Fruit fly (Drosophila melanogaster) whole organism, embryonic: ENCODE results near the gene CG16959.

Experiments
- CG10431 ChIP-seq: fragments of 200-800 bp; sonication (Bioruptor generic); optimal IDR thresholded peaks from 3 replicates; lab custom pipeline; 2018; ENCODE audit warnings: missing biosample characterization, mild to moderate bottlenecking, missing genetic modification characterization
- CG10654 ChIP-seq: fragments of 200-800 bp; sonication (Bioruptor generic); optimal IDR thresholded peaks from 2 replicates; lab custom pipeline; 2016; ENCODE audit warnings: missing biosample characterization, missing genetic modification characterization
- CG11504 ChIP-seq: fragments of 200-800 bp; sonication (Bioruptor generic); optimal IDR thresholded peaks from 3 replicates; lab custom pipeline; 2019; ENCODE audit warnings: missing biosample characterization, mild to moderate bottlenecking, missing genetic modification characterization, moderate library complexity
- CG12071 ChIP-seq: fragments of 200-800 bp; sonication (Bioruptor generic); optimal IDR thresholded peaks from 3 replicates; lab custom pipeline; 2018; ENCODE audit warnings: missing biosample characterization, mild to moderate bottlenecking, missing genetic modification characterization
- CG12942 ChIP-seq: fragments of 200-800 bp; sonication (Bioruptor generic); optimal IDR thresholded peaks from 3 replicates; lab custom pipeline; 2016; ENCODE audit warnings: missing biosample characterization, missing genetic modification characterization
- CG18011 ChIP-seq: fragments of 200-800 bp; sonication (Bioruptor generic); optimal IDR thresholded peaks from 2 replicates; lab custom pipeline; 2017; ENCODE audit warnings: missing biosample characterization, missing genetic modification characterization, mild to moderate bottlenecking, moderate library complexity, missing genotype
- CG18262 ChIP-seq: fragments of 200-800 bp; optimal IDR thresholded peaks from 3 replicates; lab custom pipeline; 2019; ENCODE audit warnings: missing biosample characterization, mild to moderate bottlenecking, missing genetic modification characterization, moderate library complexity
- CG3847 ChIP-seq: fragments of 200-800 bp; sonication (Bioruptor generic); IDR thresholded peaks from 2 replicates; pipeline ENCODE4 v1.3.6; 2022; ENCODE audit warnings: missing biosample characterization, missing genetic modification characterization
- CG42726 ChIP-seq: fragments of 200-800 bp; sonication (Bioruptor generic); IDR thresholded peaks from 2 replicates; pipeline ENCODE4 v1.3.6; 2022; ENCODE audit warnings: missing biosample characterization, missing genetic modification characterization; ENCODE audit not compliant: partially characterized antibody
- CG4617 ChIP-seq: fragments of 200-800 bp; sonication (Bioruptor generic); optimal IDR thresholded peaks from 3 replicates; lab custom pipeline; 2016; ENCODE audit warnings: missing biosample characterization, missing genetic modification characterization, borderline replicate concordance
- CG5245 ChIP-seq: fragments of 200-800 bp; sonication (Bioruptor generic); optimal IDR thresholded peaks from 3 replicates; lab custom pipeline; 2016; ENCODE audit warnings: missing biosample characterization, missing genetic modification characterization
- CG6654 ChIP-seq: fragments of 200-800 bp; sonication (Bioruptor generic); optimal IDR thresholded peaks from 2 replicates; lab custom pipeline; 2017; ENCODE audit warnings: missing biosample characterization, mild to moderate bottlenecking, missing genetic modification characterization
- CG6689 ChIP-seq: fragments of 200-800 bp; sonication (Bioruptor generic); IDR thresholded peaks from 2 replicates; pipeline ENCODE4 v1.3.6; 2022; ENCODE audit warnings: missing biosample characterization, missing genetic modification characterization
- CG6791 ChIP-seq: fragments of 200-800 bp; sonication (Bioruptor generic); IDR thresholded peaks from 3 replicates; pipeline ENCODE4 v1.3.6; 2022; ENCODE audit warnings: missing biosample characterization, missing genetic modification characterization; ENCODE audit not compliant: partially characterized antibody
- CG7357 ChIP-seq: fragments of 200-800 bp; sonication (Bioruptor generic); IDR thresholded peaks from 3 replicates; pipeline ENCODE4 v1.3.6; 2022; ENCODE audit warnings: missing biosample characterization, missing genetic modification characterization
- CG7839 ChIP-seq: fragments of 200-800 bp; sonication (Bioruptor generic); optimal IDR thresholded peaks from 3 replicates; lab custom pipeline; 2018; ENCODE audit warnings: missing biosample characterization, mild to moderate bottlenecking, missing genetic modification characterization, moderate library complexity
- CG7963 ChIP-seq: fragments of 200-800 bp; sonication (Bioruptor generic); IDR thresholded peaks from 3 replicates; pipeline ENCODE4 v1.3.6; 2022; ENCODE audit warnings: missing biosample characterization, missing genetic modification characterization; ENCODE audit not compliant: partially characterized antibody
- CG8765 ChIP-seq: fragments of 200-800 bp; sonication (Bioruptor generic); IDR thresholded peaks from 2 replicates; pipeline ENCODE4 v1.3.6; 2022; ENCODE audit warnings: missing biosample characterization, missing genetic modification characterization
- CoRest ChIP-seq: fragments of 200-800 bp; sonication (Bioruptor generic); optimal IDR thresholded peaks from 3 replicates; lab custom pipeline; 2018; ENCODE audit warnings: missing biosample characterization, mild to moderate bottlenecking, missing genetic modification characterization, moderate library complexity
- Dek ChIP-seq: fragments of 200-800 bp; sonication (Bioruptor generic); optimal IDR thresholded peaks from 3 replicates; lab custom pipeline; 2019; ENCODE audit warnings: missing biosample characterization, mild to moderate bottlenecking, missing genetic modification characterization, moderate library complexity
- Ets97D ChIP-seq: fragments of 200-800 bp; sonication (Bioruptor generic); optimal IDR thresholded peaks from 3 replicates; lab custom pipeline; 2016; ENCODE audit warnings: missing biosample characterization, missing genetic modification characterization
- Hand ChIP-seq: fragments of 200-800 bp; sonication (Bioruptor generic); optimal IDR thresholded peaks from 2 replicates; lab custom pipeline; 2017; ENCODE audit warnings: mild to moderate bottlenecking, missing biosample characterization, missing genetic modification reagents, missing genetic modification characterization
- Meics ChIP-seq: fragments of 200-800 bp; sonication (Bioruptor generic); optimal IDR thresholded peaks from 2 replicates; lab custom pipeline; 2017; ENCODE audit warnings: missing biosample characterization, mild to moderate bottlenecking, missing genetic modification characterization
- Mes4 ChIP-seq: fragments of 200-800 bp; sonication (Bioruptor generic); optimal IDR thresholded peaks from 2 replicates; lab custom pipeline; 2016; ENCODE audit warnings: missing biosample characterization, missing genetic modification characterization
- Taf1 ChIP-seq: fragments of 200-800 bp; sonication (Bioruptor generic); IDR thresholded peaks from 2 replicates; pipeline ENCODE4 v1.3.6; 2022; ENCODE audit warnings: missing biosample characterization, missing genetic modification characterization
- YL-1 ChIP-seq: fragments of 200-800 bp; sonication (Bioruptor generic); optimal IDR thresholded peaks from 3 replicates; lab custom pipeline; 2017; ENCODE audit warnings: missing biosample characterization, mild to moderate bottlenecking, missing genetic modification characterization
- ase ChIP-seq: fragments of 200-800 bp; sonication (Bioruptor generic); IDR thresholded peaks from 3 replicates; pipeline ENCODE4 v1.3.6; 2022; ENCODE audit warnings: missing biosample characterization, missing genetic modification characterization
- bowl ChIP-seq: fragments of 200-800 bp; sonication (Bioruptor generic); IDR thresholded peaks from 2 replicates; pipeline ENCODE4 v1.3.6; 2022; ENCODE audit warnings: missing biosample characterization, missing genetic modification characterization
- cas ChIP-seq: fragments of 200-800 bp; sonication (Bioruptor generic); IDR thresholded peaks from 2 replicates; pipeline ENCODE4 v1.3.6; 2022; ENCODE audit warnings: missing biosample characterization, missing genetic modification characterization
- chn ChIP-seq: fragments of 200-800 bp; sonication (Bioruptor generic); optimal IDR thresholded peaks from 2 replicates; lab custom pipeline; 2016; ENCODE audit warnings: missing biosample characterization, missing genetic modification characterization
- crol ChIP-seq: fragments of 200-800 bp; sonication (Bioruptor generic); IDR thresholded peaks from 2 replicates; pipeline ENCODE4 v1.3.6; 2022; ENCODE audit warnings: missing biosample characterization, missing genetic modification characterization
- dimm ChIP-seq: fragments of 200-800 bp; sonication (Bioruptor generic); IDR thresholded peaks from 2 replicates; pipeline ENCODE4 v1.3.6; 2022; ENCODE audit warnings: missing biosample characterization, missing genetic modification characterization
- gcm2 ChIP-seq: fragments of 200-800 bp; sonication (Bioruptor generic); optimal IDR thresholded peaks from 2 replicates; lab custom pipeline; 2016; ENCODE audit warnings: missing biosample characterization, missing genetic modification characterization
- grn ChIP-seq: fragments of 200-800 bp; sonication (Bioruptor generic); optimal IDR thresholded peaks from 3 replicates; lab custom pipeline; 2017; ENCODE audit warnings: missing biosample characterization, missing genetic modification characterization
- gro ChIP-seq: fragments of 200-800 bp; sonication (Bioruptor generic); optimal IDR thresholded peaks from 2 replicates; lab custom pipeline; 2016; ENCODE audit warnings: missing biosample characterization, missing genetic modification characterization
- inv ChIP-seq: fragments of 200-800 bp; sonication (Bioruptor generic); IDR thresholded peaks from 2 replicates; pipeline ENCODE4 v1.3.6; 2022; ENCODE audit warnings: missing biosample characterization, missing genetic modification characterization; ENCODE audit not compliant: partially characterized antibody
- jigr1 ChIP-seq: fragments of 200-800 bp; sonication (Bioruptor generic); IDR thresholded peaks from 3 replicates; pipeline ENCODE4 v1.3.6; 2022; ENCODE audit warnings: missing biosample characterization, missing genetic modification characterization
- lilli ChIP-seq: fragments of 200-800 bp; sonication (Bioruptor generic); optimal IDR thresholded peaks from 3 replicates; lab custom pipeline; 2016; ENCODE audit warnings: missing biosample characterization, missing genetic modification characterization
- lola ChIP-seq, 3 experiments: fragments of >200 bp in 2 of 3; fragments of 200-800 bp in 1 of 3; sonication (Bioruptor generic) in 1 of 3; optimal IDR thresholded peaks; 2 replicates each; lab custom pipeline; 2017 to 2019; ENCODE audit warnings: missing biosample characterization in 3 of 3, missing genetic modification characterization in 3 of 3, mild to moderate bottlenecking in 1 of 3, moderate library complexity in 1 of 3
- lov ChIP-seq, 2 experiments: fragments of 200-800 bp in 1 of 2; fragments of >200 bp in 1 of 2; sonication (Bioruptor generic) in 1 of 2; IDR thresholded peaks in 1 of 2; optimal IDR thresholded peaks in 1 of 2; 2 replicates in 1 of 2; 3 replicates in 1 of 2; pipeline versions ENCODE4 v1.3.6 to Lab custom; 2017 to 2022; ENCODE audit warnings: missing biosample characterization in 1 of 2, missing genetic modification characterization in 1 of 2
- peb ChIP-seq: fragments of 200-800 bp; sonication (Bioruptor generic); IDR thresholded peaks from 2 replicates; pipeline ENCODE4 v1.3.6; 2022; ENCODE audit warnings: missing biosample characterization, missing genetic modification characterization
- pros ChIP-seq: fragments of 200-800 bp; sonication (Bioruptor generic); optimal IDR thresholded peaks from 3 replicates; lab custom pipeline; 2019; ENCODE audit warnings: missing biosample characterization, mild to moderate bottlenecking, missing genetic modification characterization, moderate library complexity
- sens-2 ChIP-seq: fragments of 200-800 bp; sonication (Bioruptor generic); IDR thresholded peaks from 2 replicates; pipeline ENCODE4 v1.3.6; 2022; ENCODE audit warnings: missing biosample characterization, missing genetic modification characterization
- slp2 ChIP-seq: fragments of 200-800 bp; sonication (Bioruptor generic); optimal IDR thresholded peaks from 2 replicates; lab custom pipeline; 2016; ENCODE audit warnings: missing biosample characterization, missing genetic modification characterization
- sr ChIP-seq: fragments of 200-800 bp; sonication (Bioruptor generic); IDR thresholded peaks from 3 replicates; pipeline ENCODE4 v1.3.6; 2022; ENCODE audit warnings: missing biosample characterization, missing genetic modification characterization
- sug ChIP-seq: fragments of 200-800 bp; optimal IDR thresholded peaks from 2 replicates; lab custom pipeline; 2019; ENCODE audit warnings: missing biosample characterization, mild to moderate bottlenecking, missing genetic modification characterization, moderate library complexity
- zf30C ChIP-seq: fragments of 200-800 bp; sonication (Bioruptor generic); optimal IDR thresholded peaks from 3 replicates; lab custom pipeline; 2018; ENCODE audit warnings: missing biosample characterization, mild to moderate bottlenecking, missing genetic modification characterization

Gene CG16959

DNA sequence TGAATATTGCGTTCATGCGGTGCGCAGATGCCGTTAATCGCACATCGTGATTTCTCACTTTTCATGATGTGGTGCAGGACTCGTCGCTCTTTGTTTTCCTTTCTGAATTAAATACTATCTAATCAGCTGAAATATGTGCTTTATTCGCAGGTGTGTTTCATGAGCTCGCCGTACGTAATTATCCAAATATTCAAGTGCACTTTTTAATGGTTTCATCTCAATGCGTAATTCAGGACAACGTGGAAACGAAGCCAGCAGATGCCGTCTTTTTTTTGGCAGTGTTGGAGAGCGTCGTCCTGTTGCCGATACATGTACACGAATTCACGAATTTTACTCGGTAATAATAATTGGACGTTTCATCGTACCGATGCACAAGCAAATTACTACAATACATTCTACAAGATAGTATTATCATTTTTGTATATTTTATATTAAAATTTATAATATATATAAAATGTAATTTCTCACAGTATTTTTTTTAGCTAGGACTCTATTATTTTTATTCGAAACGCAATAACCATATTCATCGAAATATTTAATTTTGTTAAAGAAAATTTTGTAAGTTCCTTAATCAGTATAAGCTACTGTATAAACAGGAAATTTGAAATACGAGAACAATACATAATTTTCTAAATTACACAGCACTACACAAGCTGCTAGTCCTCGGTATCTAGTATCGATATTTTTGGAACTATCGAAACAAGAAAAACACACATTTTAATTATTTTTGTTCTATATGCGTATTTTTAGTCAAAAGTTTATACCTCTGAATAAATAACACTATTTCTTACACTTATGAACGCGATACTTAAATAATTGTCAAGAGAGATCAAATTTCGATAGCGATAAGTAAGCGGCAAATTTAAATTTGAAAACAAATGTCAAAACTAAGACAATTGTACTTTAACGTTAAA, 11.8 kb upstream of the CG16959 start, which contains the start of gene CG12316 (continued):
- peak; percentile 93 for TF ChIP-seq Meics (GFP tag; lab: Kevin White, UChicago)
- peak; percentile 81 for TF ChIP-seq CG12942 (GFP tag; lab: Kevin White, UChicago)
- TF ChIP-seq CG12071 (GFP tag; lab: Kevin White, UChicago) = peak; percentile 94
- peak; percentile 74 for TF ChIP-seq CG6654
- peak; percentile 78 for TF ChIP-seq CG6791 (GFP tag; lab: Robert Waterston, UW)
- TF ChIP-seq CG42726 (GFP tag; lab: Robert Waterston, UW) = no peak
- peak; percentile 85 for TF ChIP-seq CG3847 (GFP tag; lab: Robert Waterston, UW)
- peak; percentile 70 for TF ChIP-seq pros (GFP tag; lab: Kevin White, UChicago)
- peak; percentile 92 for TF ChIP-seq CG7839 (tag; lab: Kevin White, UChicago)
- peak; percentile 92 for TF ChIP-seq gro
- no peak; the same call in none of the 2 replicates for TF ChIP-seq dimm (GFP tag; lab: Robert Waterston, UW)
- TF ChIP-seq grn (GFP tag; lab: Kevin White, UChicago) = peak; percentile 59
- peak; percentile 89 for TF ChIP-seq CG10654 (GFP tag; lab: Kevin White, UChicago)
- TF ChIP-seq lola (GFP tag; optimal IDR thresholded peaks at IDR 0.05; lab: Kevin White, UChicago) = peak in 1 of 3 experiments; percentile 96
- TF ChIP-seq CG18011 = peak; percentile 81
- peak; percentile 46; the same call in 1 of the 3 replicates for TF ChIP-seq sr (GFP tag; lab: Robert Waterston, UW)
- TF ChIP-seq peb (GFP tag; lab: Robert Waterston, UW) = peak; percentile 71
- peak; percentile 36 for TF ChIP-seq zf30C
- TF ChIP-seq CG6689 (GFP tag; lab: Robert Waterston, UW) = peak; percentile 91
- TF ChIP-seq slp2 (GFP tag; lab: Kevin White, UChicago) = peak; percentile 89
- peak; percentile 92 for TF ChIP-seq CG11504 (tag; lab: Kevin White, UChicago)
- TF ChIP-seq CG5245 (GFP tag; lab: Kevin White, UChicago) = peak; percentile 85
- peak; percentile 95 for TF ChIP-seq CG18262 (tag; lab: Kevin White, UChicago)
- TF ChIP-seq inv (GFP tag; lab: Robert Waterston, UW) = peak; percentile 53
- peak; percentile 71 for TF ChIP-seq CG4617 (GFP tag; lab: Kevin White, UChicago)
- peak; percentile 91 for TF ChIP-seq sug (tag; lab: Kevin White, UChicago)
- peak; percentile 77 for TF ChIP-seq Dek (tag; lab: Kevin White, UChicago)
- TF ChIP-seq gcm2 = peak; percentile 70
- no peak for TF ChIP-seq lov (optimal IDR thresholded peaks at IDR 0.05; lab: Kevin White, UChicago)
- TF ChIP-seq lov (GFP tag; IDR thresholded peaks at IDR 0.05; lab: Robert Waterston, UW) = peak; percentile 74; the same call in 2 of the 3 replicates
- TF ChIP-seq Hand = peak; percentile 91
- TF ChIP-seq CG8765 (GFP tag; lab: Robert Waterston, UW) = peak; percentile 35
- TF ChIP-seq ase = peak; percentile 43; the same call in 2 of the 3 replicates
- TF ChIP-seq CG7357 (GFP tag; lab: Robert Waterston, UW) = peak; percentile 74
- TF ChIP-seq lilli (GFP tag; lab: Kevin White, UChicago) = peak; percentile 93
- TF ChIP-seq CoRest = peak; percentile 93
- TF ChIP-seq CG10431 = peak; percentile 79
- peak; percentile 94 for TF ChIP-seq YL-1 (GFP tag; lab: Kevin White, UChicago)
- peak; percentile 95 for TF ChIP-seq Mes4 (GFP tag; lab: Kevin White, UChicago)
- no peak for TF ChIP-seq crol (GFP tag; lab: Robert Waterston, UW)
- 0 out of 2 replicates have a peak, but pooled peaks have one; percentile 22 for TF ChIP-seq Taf1 (GFP tag; lab: Robert Waterston, UW)
- peak; percentile 59; the same call in 1 of the 3 replicates for TF ChIP-seq CG7963 (GFP tag; lab: Robert Waterston, UW)
- peak; percentile 71; the same call in 1 of the 2 replicates for TF ChIP-seq bowl
- TF ChIP-seq cas (GFP tag; lab: Robert Waterston, UW) = 0 out of 2 replicates have a peak, but pooled peaks have one; percentile 19
- TF ChIP-seq chn (GFP tag; lab: Kevin White, UChicago) = peak; percentile 91
- TF ChIP-seq jigr1 = 0 out of 3 replicates have a peak, but pooled peaks have one; percentile 54
- peak; percentile 71 for TF ChIP-seq sens-2 (GFP tag; lab: Robert Waterston, UW)
- TF ChIP-seq Ets97D = peak; percentile 70
